Worm (Caenorhabditis elegans): ENCODE results near the gene pph-4.2.
A peak's percentile ranks its signal among the peaks of the same experiment; 100 is the strongest.

The pph-4.2 gene

DNA sequence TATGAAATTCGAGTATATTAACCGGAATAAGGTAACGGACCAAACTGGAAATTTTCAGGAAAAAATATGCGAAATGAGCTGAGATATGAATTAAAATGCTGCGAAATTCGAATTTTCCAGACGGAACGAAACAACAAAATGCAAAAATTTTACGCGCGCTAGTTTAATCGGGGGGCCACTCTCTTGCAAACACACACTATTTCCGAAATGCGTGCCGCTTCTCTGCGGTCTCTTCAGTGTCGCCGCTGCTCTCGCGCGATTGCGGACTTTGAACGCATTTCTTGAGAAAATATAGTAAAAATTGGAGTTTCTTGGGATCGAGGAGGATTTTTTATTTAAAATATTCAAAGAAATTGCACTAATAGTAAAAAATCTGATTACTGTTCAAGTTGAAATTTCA, 7.6 kb downstream of the pph-4.2 start (continued):
- no peak for TF ChIP-seq lin-39 (tag; optimal IDR thresholded peaks at IDR 0.05)
- TF ChIP-seq C34B4.2 (tag; optimal IDR thresholded peaks at IDR 0.05) = no peak
- TF ChIP-seq nhr-85 (tag) = no peak
- no peak for TF ChIP-seq zag-1 (tag; optimal IDR thresholded peaks at IDR 0.05)
- TF ChIP-seq nhr-11 (tag; optimal IDR thresholded peaks at IDR 0.05) = no peak
- TF ChIP-seq sox-4 (tag; optimal IDR thresholded peaks at IDR 0.05) = no peak
- no peak for TF ChIP-seq nhr-77 (tag; optimal IDR thresholded peaks at IDR 0.05)
- no peak for TF ChIP-seq irx-1 (tag; optimal IDR thresholded peaks at IDR 0.05)
- TF ChIP-seq lsy-2 (tag; optimal IDR thresholded peaks at IDR 0.05) = peak; percentile 43 to 49

ce11 chrIII:12368462-12369306, 8.4 kb downstream of the pph-4.2 start, which contains the start of gene his-72:
Gene his-72, minus strand, starts transcription at chrIII:12369050.
- TF ChIP-seq xbp-1 (tag; optimal IDR thresholded peaks at IDR 0.05) (peak; percentile 29), lin-14 (GFP tag; optimal IDR thresholded peaks at IDR 0.05) (peak; percentile 85), snu-23 (GFP tag; optimal IDR thresholded peaks at IDR 0.05) (peak; percentile 33), fkh-8 (tag; optimal IDR thresholded peaks at IDR 0.05) (peak; percentile 68), efl-3 (GFP tag; optimal IDR thresholded peaks at IDR 0.05) (no peak), nhr-85 (tag) (peak; percentile 80), dpl-1 (GFP tag; optimal IDR thresholded peaks at IDR 0.05) (peak; percentile 41 to 62 (median 50)), nhr-71 (tag; optimal IDR thresholded peaks at IDR 0.05) (peak; percentile 71), sup-37 (GFP tag; optimal IDR thresholded peaks at IDR 0.05) (no peak), mdl-1 (tag; optimal IDR thresholded peaks at IDR 0.05) (peak; percentile 42 to 47), nhr-84 (tag; optimal IDR thresholded peaks at IDR 0.05) (no peak), blmp-1 (tag; optimal IDR thresholded peaks at IDR 0.05) (no peak), swsn-7 (tag; optimal IDR thresholded peaks at IDR 0.05) (peak; percentile 40), C04F5.9 (tag; optimal IDR thresholded peaks at IDR 0.05) (no peak), ztf-4 (tag; optimal IDR thresholded peaks at IDR 0.05) (peak; percentile 67), unc-98 (GFP tag; IDR thresholded peaks at IDR 0.05) (no peak), Y116A8C.19 (tag; optimal IDR thresholded peaks at IDR 0.05; ENCODE audit: borderline replicate concordance) (no peak), rnt-1 (tag; optimal IDR thresholded peaks at IDR 0.05) (peak; percentile 51), elt-2 (tag; optimal IDR thresholded peaks at IDR 0.05) (peak; percentile 31), nhr-47 (tag; optimal IDR thresholded peaks at IDR 0.05) (peak; percentile 66), hpl-2 (GFP tag; optimal IDR thresholded peaks at IDR 0.05) (no peak), ces-1 (GFP tag; optimal IDR thresholded peaks at IDR 0.05) (no peak), jun-1 (tag; optimal IDR thresholded peaks at IDR 0.05) (peak; percentile 6), pax-3 (tag; optimal IDR thresholded peaks at IDR 0.05) (peak; percentile 46), unc-62 (GFP tag; optimal IDR thresholded peaks at IDR 0.05) (no peak), isw-1 (GFP tag; IDR thresholded peaks at IDR 0.05) (peak; percentile 36), ceh-82 (tag; optimal IDR thresholded peaks at IDR 0.05) (peak in 2 of 3 experiments; percentile 56 to 75), grh-1 (GFP tag; IDR thresholded peaks at IDR 0.05) (peak; percentile 38; the same call in 1 of the 2 replicates), nhr-20 (tag; optimal IDR thresholded peaks at IDR 0.05) (peak; percentile 41), nhr-90 (tag; optimal IDR thresholded peaks at IDR 0.05; ENCODE audit: poor library complexity) (peak; percentile 29), hlh-17 (GFP tag; optimal IDR thresholded peaks at IDR 0.05; ENCODE audit: borderline replicate concordance) (no peak), mef-2 (tag; optimal IDR thresholded peaks at IDR 0.05) (no peak), nhr-77 (tag; optimal IDR thresholded peaks at IDR 0.05) (no peak), unc-30 (tag; optimal IDR thresholded peaks at IDR 0.05) (no peak), mep-1 (tag; optimal IDR thresholded peaks at IDR 0.05) (peak; percentile 40), aly-2 (tag; optimal IDR thresholded peaks at IDR 0.05) (no peak), zip-4 (GFP tag; optimal IDR thresholded peaks at IDR 0.05) (peak; percentile 7), nhr-76 (tag; optimal IDR thresholded peaks at IDR 0.05) (no peak), alr-1 (tag; optimal IDR thresholded peaks at IDR 0.05; ENCODE audit: borderline replicate concordance) (no peak), mab-9 (GFP tag; IDR thresholded peaks at IDR 0.05) (0 out of 2 replicates have a peak, but pooled peaks have one; percentile 33), ceh-88 (GFP tag; IDR thresholded peaks at IDR 0.05) (0 out of 2 replicates have a peak, but pooled peaks have one; percentile 17), ets-5 (GFP tag; IDR thresholded peaks at IDR 0.05) (no peak)
